Fruit fly (Drosophila melanogaster): ENCODE results near the gene mmm.

DNA sequence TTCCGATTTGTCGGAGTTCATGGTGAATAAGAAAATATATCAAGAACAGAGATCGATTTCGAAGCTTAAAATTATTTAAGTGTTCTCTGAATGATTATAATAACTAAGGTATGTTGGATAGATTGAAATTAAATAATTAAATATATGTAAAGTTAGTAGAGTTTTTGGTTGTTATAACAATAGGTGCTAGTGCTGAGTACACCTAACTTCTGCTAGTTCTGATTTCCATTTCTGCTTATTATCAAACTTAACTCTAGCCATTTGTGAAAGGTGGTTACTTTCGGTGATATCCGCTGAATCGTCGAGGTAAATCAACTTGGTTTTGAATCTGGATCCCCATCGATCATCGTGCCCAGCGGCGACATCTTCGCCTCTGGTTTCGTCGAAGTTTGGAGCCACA lies 7.6 kb downstream of the mmm start, which contains the start of gene t-Grip84:
- TF ChIP-seq CrebA (GFP tag; optimal IDR thresholded peaks at IDR 0.05; ENCODE audit: borderline replicate concordance) (no peak), fru (GFP tag; optimal IDR thresholded peaks at IDR 0.05) (no peak), h (GFP tag; optimal IDR thresholded peaks at IDR 0.05) (no peak), jim (GFP tag; optimal IDR thresholded peaks at IDR 0.05) (no peak), br (GFP tag; optimal IDR thresholded peaks at IDR 0.05) (no peak), usp (GFP tag; optimal IDR thresholded peaks at IDR 0.05) (no peak), OdsH (GFP tag; optimal IDR thresholded peaks at IDR 0.05) (no peak), CG32264 (GFP tag; optimal IDR thresholded peaks at IDR 0.05) (no peak), pan (optimal IDR thresholded peaks at IDR 0.05) (no peak)

Data from whole organism, wandering third instar larva.